Worm (Caenorhabditis elegans) whole organism, L3 larva: ENCODE measurements around the gene zipt-3.

Experiments used
- ZK546.5 ChIP-seq: sonication (generic microtip); optimal IDR thresholded peaks from 2 replicates; lab custom pipeline; 2017; ENCODE audit warnings: missing biosample characterization, missing genetic modification characterization
- ama-1 ChIP-seq: fragments of 150-350 bp; optimal IDR thresholded peaks from 2 replicates; lab custom pipeline; 2018
- nhr-11 ChIP-seq: fragments of 150-350 bp; optimal IDR thresholded peaks from 2 replicates; lab custom pipeline; 2014; ENCODE audit warnings: missing biosample characterization, missing genetic modification characterization
- nhr-237 ChIP-seq: fragments of 150-350 bp; optimal IDR thresholded peaks from 2 replicates; lab custom pipeline; 2014; ENCODE audit warnings: missing biosample characterization, missing genetic modification characterization

- TF ChIP-seq ama-1 (lab: Kevin White, UChicago) (no peak), nhr-237 (tag; lab: Kevin White, UChicago) (no peak), ZK546.5 (tag; lab: Kevin White, UChicago) (no peak), nhr-11 (tag; lab: Kevin White, UChicago) (no peak)
Measured at ce11 chrII:5744342-5744741, 26.4 kb downstream of the zipt-3 start.
